Worm (Caenorhabditis elegans) whole organism, early embryonic: ENCODE measurements around the gene H06I04.6.

Experiments
- B0310.2 ChIP-seq: sonication (generic microtip); optimal IDR thresholded peaks from 2 replicates; lab custom pipeline; 2016; ENCODE audit warnings: mild to moderate bottlenecking, missing genetic modification characterization, missing compliant biosample characterization
- ama-1 ChIP-seq: fragments of 150-350 bp; optimal IDR thresholded peaks from 2 replicates; lab custom pipeline; 2014

DNA sequence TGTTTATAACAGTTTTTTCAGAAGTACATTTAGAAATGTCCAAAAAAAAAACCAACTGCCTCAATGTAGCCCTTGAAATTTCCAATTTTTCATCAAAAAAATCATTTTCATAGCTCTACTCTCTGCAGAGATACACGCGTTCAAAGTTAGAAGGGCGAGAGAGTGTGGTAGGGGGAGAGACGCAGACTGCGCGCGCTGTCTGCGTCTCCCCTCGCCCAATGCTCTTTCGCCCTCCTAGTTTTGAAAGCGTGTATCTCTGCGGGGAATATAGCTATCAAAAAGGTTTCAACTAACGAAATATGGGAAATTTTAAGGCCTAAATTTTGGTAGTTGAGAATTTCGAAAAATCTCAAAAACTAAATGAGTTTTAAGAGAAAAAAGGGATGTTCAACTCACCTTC is 578 bp downstream of the H06I04.6 start:
- TF ChIP-seq B0310.2 (tag; lab: Kevin White, UChicago) (no peak), ama-1 (lab: Kevin White, UChicago) (no peak)
